Fruit fly (Drosophila melanogaster) whole organism, embryonic: ENCODE measurements around the gene Rnb.

Experiments
- CG10147 ChIP-seq: fragments of 200-800 bp; sonication (Bioruptor generic); optimal IDR thresholded peaks from 2 replicates; lab custom pipeline; 2019; ENCODE audit warnings: missing biosample characterization, mild to moderate bottlenecking, missing genetic modification characterization, moderate library complexity
- CG11504 ChIP-seq: fragments of 200-800 bp; sonication (Bioruptor generic); optimal IDR thresholded peaks from 3 replicates; lab custom pipeline; 2019; ENCODE audit warnings: missing biosample characterization, mild to moderate bottlenecking, missing genetic modification characterization, moderate library complexity
- CG12659 ChIP-seq: fragments of 200-800 bp; sonication (Bioruptor generic); optimal IDR thresholded peaks from 3 replicates; lab custom pipeline; 2017; ENCODE audit warnings: mild to moderate bottlenecking, missing biosample characterization, missing genetic modification reagents, missing genetic modification characterization
- CG14860 ChIP-seq: fragments of 200-800 bp; sonication (Bioruptor generic); IDR thresholded peaks from 3 replicates; pipeline ENCODE4 v1.3.6; 2022; ENCODE audit warnings: missing biosample characterization, missing genetic modification characterization; ENCODE audit not compliant: partially characterized antibody
- CG17359 ChIP-seq: fragments of 200-800 bp; sonication (Bioruptor generic); optimal IDR thresholded peaks from 3 replicates; lab custom pipeline; 2018; ENCODE audit warnings: missing biosample characterization, mild to moderate bottlenecking, missing genetic modification characterization, moderate library complexity
- CG17361 ChIP-seq: fragments of 200-800 bp; sonication (Bioruptor generic); IDR thresholded peaks from 3 replicates; pipeline ENCODE4 v1.3.6; 2022; ENCODE audit warnings: missing biosample characterization, missing genetic modification characterization
- CG17385 ChIP-seq: fragments of 200-800 bp; sonication (Bioruptor generic); optimal IDR thresholded peaks from 3 replicates; lab custom pipeline; 2018; ENCODE audit warnings: missing biosample characterization, mild to moderate bottlenecking, missing genetic modification characterization
- CG18599 ChIP-seq: fragments of 200-800 bp; sonication (Bioruptor generic); optimal IDR thresholded peaks from 3 replicates; lab custom pipeline; 2017; ENCODE audit warnings: missing biosample characterization, missing genetic modification characterization, mild to moderate bottlenecking, moderate library complexity, missing genetic modification reagents
- CG30020 ChIP-seq: fragments of 200-800 bp; optimal IDR thresholded peaks from 2 replicates; lab custom pipeline; 2019; ENCODE audit warnings: missing biosample characterization, mild to moderate bottlenecking, missing genetic modification characterization, moderate library complexity
- CG31388 ChIP-seq: fragments of 200-800 bp; sonication (Bioruptor generic); optimal IDR thresholded peaks from 2 replicates; lab custom pipeline; 2016; ENCODE audit warnings: missing biosample characterization, missing genetic modification characterization
- CG6254 ChIP-seq: fragments of 200-800 bp; sonication (Bioruptor generic); optimal IDR thresholded peaks from 3 replicates; lab custom pipeline; 2017; ENCODE audit warnings: mild to moderate bottlenecking, missing biosample characterization, missing genetic modification reagents, missing genetic modification characterization
- CG6683 ChIP-seq: fragments of 200-800 bp; sonication (Bioruptor generic); optimal IDR thresholded peaks from 2 replicates; lab custom pipeline; 2017; ENCODE audit warnings: missing biosample characterization, mild to moderate bottlenecking, missing genetic modification characterization, missing genetic modification reagents
- CG7839 ChIP-seq: fragments of 200-800 bp; sonication (Bioruptor generic); optimal IDR thresholded peaks from 3 replicates; lab custom pipeline; 2018; ENCODE audit warnings: missing biosample characterization, mild to moderate bottlenecking, missing genetic modification characterization, moderate library complexity
- CG8359 ChIP-seq: fragments of 200-800 bp; sonication (Bioruptor generic); optimal IDR thresholded peaks from 2 replicates; lab custom pipeline; 2017; ENCODE audit warnings: missing biosample characterization, mild to moderate bottlenecking, missing genetic modification characterization, borderline replicate concordance
- CG9437 ChIP-seq: fragments of 200-800 bp; sonication (Bioruptor generic); optimal IDR thresholded peaks from 2 replicates; lab custom pipeline; 2018; ENCODE audit warnings: missing biosample characterization, mild to moderate bottlenecking, missing genetic modification characterization
- CG9727 ChIP-seq: fragments of 200-800 bp; sonication (Bioruptor generic); optimal IDR thresholded peaks from 3 replicates; lab custom pipeline; 2017; ENCODE audit warnings: missing biosample characterization, mild to moderate bottlenecking, missing genetic modification characterization
- CG9876 ChIP-seq: fragments of 200-800 bp; sonication (Bioruptor generic); optimal IDR thresholded peaks from 2 replicates; lab custom pipeline; 2016; ENCODE audit warnings: missing biosample characterization, missing genetic modification characterization
- CG9932 ChIP-seq: fragments of 200-800 bp; sonication (Bioruptor generic); IDR thresholded peaks from 2 replicates; pipeline ENCODE4 v1.3.6; 2022; ENCODE audit warnings: missing biosample characterization, missing genetic modification characterization
- CoRest ChIP-seq: fragments of 200-800 bp; sonication (Bioruptor generic); optimal IDR thresholded peaks from 3 replicates; lab custom pipeline; 2018; ENCODE audit warnings: missing biosample characterization, mild to moderate bottlenecking, missing genetic modification characterization, moderate library complexity
- Dip2 ChIP-seq: fragments of 200-800 bp; sonication (Bioruptor generic); IDR thresholded peaks from 2 replicates; pipeline ENCODE4 v1.3.6; 2022; ENCODE audit warnings: missing biosample characterization, missing genetic modification characterization
- Doc3 ChIP-seq: fragments of 200-800 bp; sonication (Bioruptor generic); IDR thresholded peaks from 3 replicates; pipeline ENCODE4 v1.3.6; 2022; ENCODE audit warnings: missing biosample characterization, missing genetic modification characterization; ENCODE audit not compliant: partially characterized antibody
- Gug ChIP-seq: fragments of 200-800 bp; sonication (Bioruptor generic); IDR thresholded peaks from 4 replicates; pipeline ENCODE4 v1.3.6; 2022; ENCODE audit warnings: missing biosample characterization, missing genetic modification characterization
- HLH3B ChIP-seq: fragments of 200-800 bp; sonication (Bioruptor generic); IDR thresholded peaks from 2 replicates; pipeline ENCODE4 v1.3.6; 2022; ENCODE audit warnings: missing biosample characterization, missing genetic modification characterization
- Hmr ChIP-seq: fragments of 200-800 bp; sonication (Bioruptor generic); optimal IDR thresholded peaks from 3 replicates; lab custom pipeline; 2017; ENCODE audit warnings: mild to moderate bottlenecking, missing biosample characterization, missing genetic modification reagents, missing genetic modification characterization
- Hmx ChIP-seq: fragments of 200-800 bp; sonication (Bioruptor generic); optimal IDR thresholded peaks from 2 replicates; lab custom pipeline; 2016; ENCODE audit warnings: missing biosample characterization, missing genetic modification characterization
- Max ChIP-seq: fragments of 200-800 bp; sonication (Bioruptor generic); optimal IDR thresholded peaks from 2 replicates; lab custom pipeline; 2016; ENCODE audit warnings: missing biosample characterization, mild to moderate bottlenecking, missing genetic modification characterization
- Mrtf ChIP-seq: fragments of 200-800 bp; sonication (Bioruptor generic); IDR thresholded peaks from 3 replicates; pipeline ENCODE4 v1.3.6; 2022; ENCODE audit warnings: missing biosample characterization, missing genetic modification characterization
- NC2β ChIP-seq: fragments of 200-800 bp; sonication (Bioruptor generic); optimal IDR thresholded peaks from 2 replicates; lab custom pipeline; 2016; ENCODE audit warnings: missing biosample characterization, missing genetic modification characterization
- Ptx1 ChIP-seq: fragments of 200-800 bp; sonication (Bioruptor generic); IDR thresholded peaks from 2 replicates; pipeline ENCODE4 v1.3.6; 2022; ENCODE audit warnings: missing biosample characterization, missing genetic modification characterization
- Sox102F ChIP-seq: fragments of 200-800 bp; sonication (Bioruptor generic); optimal IDR thresholded peaks from 2 replicates; lab custom pipeline; 2018; ENCODE audit warnings: missing biosample characterization, mild to moderate bottlenecking, missing genetic modification characterization, moderate library complexity
- Sry-β ChIP-seq: fragments of 200-800 bp; sonication (Bioruptor generic); optimal IDR thresholded peaks from 2 replicates; lab custom pipeline; 2018; ENCODE audit warnings: missing biosample characterization, mild to moderate bottlenecking, missing genetic modification characterization, moderate library complexity
- Xbp1 ChIP-seq: fragments of 200-800 bp; sonication (Bioruptor generic); optimal IDR thresholded peaks from 3 replicates; lab custom pipeline; 2016; ENCODE audit warnings: missing biosample characterization, mild to moderate bottlenecking, missing genetic modification characterization
- cad ChIP-seq: fragments of >200 bp; optimal IDR thresholded peaks from 2 replicates; lab custom pipeline; 2017; ENCODE audit warnings: missing biosample characterization, missing genetic modification characterization
- cas ChIP-seq: fragments of 200-800 bp; sonication (Bioruptor generic); IDR thresholded peaks from 2 replicates; pipeline ENCODE4 v1.3.6; 2022; ENCODE audit warnings: missing biosample characterization, missing genetic modification characterization
- chif ChIP-seq, 2 experiments: fragments of 200-800 bp; sonication (Bioruptor generic); optimal IDR thresholded peaks; 3 replicates each; lab custom pipeline; 2016; ENCODE audit warnings: missing biosample characterization in 2 of 2, missing genetic modification characterization in 2 of 2
- chn ChIP-seq: fragments of 200-800 bp; sonication (Bioruptor generic); optimal IDR thresholded peaks from 2 replicates; lab custom pipeline; 2016; ENCODE audit warnings: missing biosample characterization, missing genetic modification characterization
- ftz-f1 ChIP-seq: fragments of 200-800 bp; sonication (Bioruptor generic); optimal IDR thresholded peaks from 2 replicates; lab custom pipeline; 2016; ENCODE audit warnings: missing biosample characterization, missing genetic modification characterization
- her ChIP-seq: fragments of 200-800 bp; sonication (Bioruptor generic); optimal IDR thresholded peaks from 2 replicates; lab custom pipeline; 2016; ENCODE audit warnings: missing biosample characterization, missing genetic modification characterization
- jumu ChIP-seq: fragments of 200-800 bp; sonication (Bioruptor generic); optimal IDR thresholded peaks from 3 replicates; lab custom pipeline; 2016; ENCODE audit warnings: missing biosample characterization, missing genetic modification characterization
- knrl ChIP-seq: fragments of 200-800 bp; sonication (Bioruptor generic); IDR thresholded peaks from 3 replicates; pipeline ENCODE4 v1.3.6; 2022; ENCODE audit warnings: missing biosample characterization, missing genetic modification characterization; ENCODE audit not compliant: partially characterized antibody
- nerfin-1 ChIP-seq: fragments of 200-800 bp; sonication (Bioruptor generic); optimal IDR thresholded peaks from 3 replicates; lab custom pipeline; 2019; ENCODE audit warnings: missing biosample characterization, mild to moderate bottlenecking, missing genetic modification characterization, moderate library complexity
- org-1 ChIP-seq: fragments of 200-800 bp; sonication (Bioruptor generic); optimal IDR thresholded peaks from 2 replicates; lab custom pipeline; 2017; ENCODE audit warnings: missing biosample characterization, missing genetic modification characterization
- otp ChIP-seq: fragments of 200-800 bp; sonication (Bioruptor generic); IDR thresholded peaks from 3 replicates; pipeline ENCODE4, ENCODE4 v1.3.6; 2022; ENCODE audit warnings: missing biosample characterization, missing genetic modification characterization
- pnt ChIP-seq: fragments of 200-800 bp; sonication (Bioruptor generic); optimal IDR thresholded peaks from 3 replicates; lab custom pipeline; 2016; ENCODE audit warnings: missing biosample characterization, missing genetic modification characterization
- slbo ChIP-seq: fragments of 200-800 bp; sonication (Bioruptor generic); IDR thresholded peaks from 2 replicates; pipeline ENCODE4 v1.3.6; 2022; ENCODE audit warnings: missing biosample characterization, missing genetic modification characterization
- vnd ChIP-seq: fragments of 200-800 bp; sonication (Bioruptor generic); IDR thresholded peaks from 3 replicates; pipeline ENCODE4 v1.3.6; 2022; ENCODE audit warnings: missing biosample characterization, missing genetic modification characterization; ENCODE audit not compliant: partially characterized antibody

The Rnb gene

dm6 chr3R:29772795-29773331 lies 26.3 kb downstream of the Rnb start (continued):
- TF ChIP-seq vnd (GFP tag; lab: Robert Waterston, UW) (no peak), CG17361 (GFP tag; lab: Robert Waterston, UW) (no peak), jumu (no peak), Dip2 (no peak), otp (GFP tag; lab: Robert Waterston, UW) (0 out of 3 replicates have a peak, but pooled peaks have one; percentile 67), CG17385 (peak; percentile 23), Hmr (GFP tag; lab: Kevin White, UChicago) (peak; percentile 60), knrl (GFP tag; lab: Robert Waterston, UW) (peak; percentile 35; the same call in 1 of the 3 replicates), chn (GFP tag; lab: Kevin White, UChicago) (peak; percentile 2), Hmx (GFP tag; lab: Kevin White, UChicago) (no peak)

dm6 chr3R:29772090-29772794 lies 26.9 kb downstream of the Rnb start:
- TF ChIP-seq CG8359 (GFP tag; lab: Kevin White, UChicago): peak; percentile 61
- peak; percentile 28; the same call in 1 of the 3 replicates for TF ChIP-seq Doc3 (GFP tag; lab: Robert Waterston, UW)
- no peak for TF ChIP-seq her (GFP tag; lab: Kevin White, UChicago)
- TF ChIP-seq CG9876 (GFP tag; lab: Kevin White, UChicago): no peak
- TF ChIP-seq org-1: no peak
- TF ChIP-seq NC2β: no peak
- no peak for TF ChIP-seq CG6254 (GFP tag; lab: Kevin White, UChicago)
- TF ChIP-seq Xbp1 (GFP tag; lab: Kevin White, UChicago): peak; percentile 9
- TF ChIP-seq Sry-β (GFP tag; lab: Kevin White, UChicago): peak; percentile 58
- no peak for TF ChIP-seq pnt (GFP tag; lab: Kevin White, UChicago)
- TF ChIP-seq HLH3B (GFP tag; lab: Robert Waterston, UW): no peak
- TF ChIP-seq CG11504 (tag; lab: Kevin White, UChicago): peak; percentile 61
- peak; percentile 63 for TF ChIP-seq CoRest (tag; lab: Kevin White, UChicago)
- TF ChIP-seq CG17361 (GFP tag; lab: Robert Waterston, UW): peak; percentile 86
- TF ChIP-seq Mrtf (GFP tag; lab: Robert Waterston, UW): 0 out of 3 replicates have a peak, but pooled peaks have one; percentile 39
- peak; percentile 5 for TF ChIP-seq Sox102F (GFP tag; lab: Kevin White, UChicago)
- peak; percentile 17 for TF ChIP-seq CG18599 (GFP tag; lab: Kevin White, UChicago)
- TF ChIP-seq Gug (GFP tag; lab: Robert Waterston, UW): peak; percentile 42; the same call in 3 of the 4 replicates
- TF ChIP-seq CG14860: 0 out of 3 replicates have a peak, but pooled peaks have one; percentile 15
- peak; percentile 8 for TF ChIP-seq CG17359
- TF ChIP-seq CG31388: no peak
- peak; percentile 44 for TF ChIP-seq slbo (GFP tag; lab: Robert Waterston, UW)
- TF ChIP-seq CG10147 (GFP tag; lab: Kevin White, UChicago): peak; percentile 40
- no peak for TF ChIP-seq chif (GFP tag; optimal IDR thresholded peaks at IDR 0.05; lab: Kevin White, UChicago)
- no peak for TF ChIP-seq CG6683 (GFP tag; lab: Kevin White, UChicago)
- no peak for TF ChIP-seq chn (GFP tag; lab: Kevin White, UChicago)
- peak; percentile 12 for TF ChIP-seq cad (GFP tag; lab: Kevin White, UChicago)
- TF ChIP-seq CG9932 (GFP tag; lab: Robert Waterston, UW): peak; percentile 49
- TF ChIP-seq Max: peak; percentile 5
- no peak for TF ChIP-seq nerfin-1 (tag; lab: Kevin White, UChicago)
- TF ChIP-seq CG30020 (tag; lab: Kevin White, UChicago): no peak
- peak; percentile 24 for TF ChIP-seq CG12659 (GFP tag; lab: Kevin White, UChicago)
- TF ChIP-seq cas (GFP tag; lab: Robert Waterston, UW): no peak
- TF ChIP-seq CG7839 (tag; lab: Kevin White, UChicago): peak; percentile 45
- TF ChIP-seq CG9727 (GFP tag; lab: Kevin White, UChicago): peak; percentile 69
- 0 out of 2 replicates have a peak, but pooled peaks have one; percentile 20 for TF ChIP-seq Ptx1 (GFP tag; lab: Robert Waterston, UW)
- peak; percentile 93 for TF ChIP-seq CG9437
- no peak for TF ChIP-seq ftz-f1 (GFP tag; lab: Kevin White, UChicago)
